Worm (Caenorhabditis elegans): ENCODE measurements around the gene B0303.11.

B0303.11 gene

DNA sequence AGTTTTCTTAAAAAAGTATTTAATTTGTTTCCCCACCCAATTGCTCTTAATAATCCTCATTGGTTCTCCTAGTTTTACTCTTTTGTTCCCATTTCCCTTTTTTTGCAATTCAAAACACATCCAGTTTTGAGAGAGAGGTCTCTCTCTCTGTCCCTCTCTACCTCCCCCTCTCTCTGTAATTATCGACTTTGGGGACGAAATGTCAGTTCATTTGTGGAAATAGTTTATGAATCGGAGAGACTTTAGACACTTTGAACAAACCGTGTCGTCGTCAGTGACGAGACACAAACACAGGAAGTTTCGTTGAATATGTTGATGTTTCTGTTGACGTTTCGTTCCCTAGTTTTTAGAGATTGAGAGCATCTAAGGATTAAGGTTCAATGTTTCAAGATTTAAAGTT lies 47.1 kb downstream of the B0303.11 start (continued):
- TF ChIP-seq hpl-2 (GFP tag; optimal IDR thresholded peaks at IDR 0.05) = no peak
- TF ChIP-seq lsy-2 (tag; optimal IDR thresholded peaks at IDR 0.05) = peak in 1 of 2 experiments; percentile 3
- no peak for TF ChIP-seq ama-1 (optimal IDR thresholded peaks at IDR 0.05)
- no peak for TF ChIP-seq nhr-47 (tag; optimal IDR thresholded peaks at IDR 0.05)
- TF ChIP-seq hlh-17 (GFP tag; optimal IDR thresholded peaks at IDR 0.05; ENCODE audit: borderline replicate concordance) = no peak

DNA sequence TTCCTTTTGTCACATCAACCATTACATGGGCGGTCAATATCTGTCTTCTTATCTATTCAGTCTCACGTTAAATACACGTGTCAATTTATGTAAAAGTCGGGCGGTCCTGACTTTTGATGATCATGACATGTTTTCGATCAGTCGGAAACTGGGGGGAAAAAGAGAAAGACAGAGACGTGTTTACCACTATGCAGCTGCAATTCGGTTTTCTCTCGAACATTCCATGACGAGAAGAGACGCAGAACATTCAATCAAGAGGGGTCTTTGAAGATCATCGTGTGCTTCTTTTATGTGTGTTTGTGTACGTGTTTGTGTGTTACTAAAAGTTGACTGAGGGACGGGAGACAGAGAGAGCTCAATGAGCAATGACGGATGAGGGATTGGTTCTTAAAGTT lies 51.8 kb downstream of the B0303.11 start:
- TF ChIP-seq C04F5.9 (tag; optimal IDR thresholded peaks at IDR 0.05) (peak; percentile 71), irx-1 (tag; optimal IDR thresholded peaks at IDR 0.05) (peak; percentile 83), nhr-71 (tag; optimal IDR thresholded peaks at IDR 0.05) (peak; percentile 99), nhr-90 (tag; optimal IDR thresholded peaks at IDR 0.05; ENCODE audit: poor library complexity) (peak; percentile 96), egl-27 (tag; optimal IDR thresholded peaks at IDR 0.05) (peak; percentile 49 to 55), C34B4.2 (tag; optimal IDR thresholded peaks at IDR 0.05) (peak; percentile 85), mab-9 (GFP tag; IDR thresholded peaks at IDR 0.05) (peak; percentile 62; the same call in 1 of the 2 replicates), fkh-10 (GFP tag; optimal IDR thresholded peaks at IDR 0.05) (no peak), pqm-1 (tag; optimal IDR thresholded peaks at IDR 0.05) (no peak), hlh-4 (tag; optimal IDR thresholded peaks at IDR 0.05) (no peak), swsn-7 (tag; optimal IDR thresholded peaks at IDR 0.05) (peak; percentile 88), isw-1 (GFP tag; IDR thresholded peaks at IDR 0.05) (no peak), C16A3.4 (tag; optimal IDR thresholded peaks at IDR 0.05) (peak; percentile 81), ceh-90 (tag; optimal IDR thresholded peaks at IDR 0.05) (no peak), snu-23 (GFP tag; optimal IDR thresholded peaks at IDR 0.05) (peak; percentile 98), efl-3 (GFP tag; optimal IDR thresholded peaks at IDR 0.05) (no peak), zip-4 (GFP tag; optimal IDR thresholded peaks at IDR 0.05) (no peak), ceh-63 (GFP tag; optimal IDR thresholded peaks at IDR 0.05) (no peak), egl-13 (tag; optimal IDR thresholded peaks at IDR 0.05) (peak; percentile 73), nhr-47 (tag; optimal IDR thresholded peaks at IDR 0.05) (peak; percentile 87), lin-13 (GFP tag; optimal IDR thresholded peaks at IDR 0.05) (peak; percentile 77), nhr-19 (GFP tag; conservative IDR thresholded peaks at IDR 0.05) (peak; percentile 93), lin-39 (tag; optimal IDR thresholded peaks at IDR 0.05) (peak; percentile 32), ceh-8 (GFP tag; optimal IDR thresholded peaks at IDR 0.05) (no peak), ztf-4 (tag; optimal IDR thresholded peaks at IDR 0.05) (peak; percentile 89), dsc-1 (tag; optimal IDR thresholded peaks at IDR 0.05) (peak; percentile 87), ama-1 (optimal IDR thresholded peaks at IDR 0.05) (peak; percentile 91), tbx-2 (tag; optimal IDR thresholded peaks at IDR 0.05) (peak; percentile 91), sox-4 (tag; optimal IDR thresholded peaks at IDR 0.05) (no peak), unc-62 (GFP tag; optimal IDR thresholded peaks at IDR 0.05) (no peak), Y116A8C.19 (tag; optimal IDR thresholded peaks at IDR 0.05; ENCODE audit: borderline replicate concordance) (no peak), blmp-1 (tag; optimal IDR thresholded peaks at IDR 0.05) (peak; percentile 88), mdl-1 (tag; optimal IDR thresholded peaks at IDR 0.05) (peak in 1 of 2 experiments; percentile 95), fkh-8 (tag; optimal IDR thresholded peaks at IDR 0.05) (peak; percentile 52), zag-1 (tag; optimal IDR thresholded peaks at IDR 0.05) (no peak), lin-15B (tag; optimal IDR thresholded peaks at IDR 0.05) (no peak), pax-3 (tag; optimal IDR thresholded peaks at IDR 0.05) (no peak), grh-1 (GFP tag; IDR thresholded peaks at IDR 0.05) (peak; percentile 74), ztf-11 (tag; optimal IDR thresholded peaks at IDR 0.05) (no peak), vab-15 (tag; optimal IDR thresholded peaks at IDR 0.05) (peak; percentile 90), lsy-2 (tag; optimal IDR thresholded peaks at IDR 0.05) (peak; percentile 80 to 90), nhr-76 (tag; optimal IDR thresholded peaks at IDR 0.05) (no peak), nhr-28 (tag; optimal IDR thresholded peaks at IDR 0.05) (no peak), rnt-1 (tag; optimal IDR thresholded peaks at IDR 0.05) (peak; percentile 87), lin-14 (GFP tag; optimal IDR thresholded peaks at IDR 0.05) (peak; percentile 98), hlh-17 (GFP tag; optimal IDR thresholded peaks at IDR 0.05; ENCODE audit: borderline replicate concordance) (no peak), lir-3 (tag; optimal IDR thresholded peaks at IDR 0.05; ENCODE audit: poor library complexity) (peak; percentile 73), lin-35 (GFP tag; optimal IDR thresholded peaks at IDR 0.05) (peak; percentile 67 to 85), nhr-20 (tag; optimal IDR thresholded peaks at IDR 0.05) (peak; percentile 98)

Data from whole organism, L1 larva.